Fruit fly (Drosophila melanogaster) whole organism, adult: ENCODE data around the gene CG15631.

Experiments
- CG1620 ChIP-seq: fragments of 200-800 bp; sonication (Bioruptor generic); optimal IDR thresholded peaks from 2 replicates; lab custom pipeline; 2016; ENCODE audit warnings: missing biosample characterization, missing genetic modification characterization
- CG7101 ChIP-seq: fragments of 200-800 bp; sonication (Bioruptor generic); optimal IDR thresholded peaks from 2 replicates; lab custom pipeline; 2018; ENCODE audit warnings: missing biosample characterization, mild to moderate bottlenecking, missing genetic modification characterization, moderate library complexity
- Crg-1 ChIP-seq: fragments of 200-800 bp; sonication (Bioruptor generic); optimal IDR thresholded peaks from 2 replicates; lab custom pipeline; 2016; ENCODE audit warnings: missing biosample characterization, missing genetic modification characterization
- kay ChIP-seq: fragments of 200-800 bp; sonication (Bioruptor generic); peaks from one replicate; lab custom pipeline; 2016; ENCODE audit warnings: missing biosample characterization, missing genetic modification characterization, borderline replicate concordance
- ovo ChIP-seq: fragments of 200-800 bp; sonication (Bioruptor generic); optimal IDR thresholded peaks from 2 replicates; lab custom pipeline; 2016; ENCODE audit warnings: missing biosample characterization, missing genetic modification characterization
- toe ChIP-seq: fragments of 200-800 bp; sonication (Bioruptor generic); optimal IDR thresholded peaks from 2 replicates; lab custom pipeline; 2016; ENCODE audit warnings: missing biosample characterization, missing genetic modification characterization

DNA sequence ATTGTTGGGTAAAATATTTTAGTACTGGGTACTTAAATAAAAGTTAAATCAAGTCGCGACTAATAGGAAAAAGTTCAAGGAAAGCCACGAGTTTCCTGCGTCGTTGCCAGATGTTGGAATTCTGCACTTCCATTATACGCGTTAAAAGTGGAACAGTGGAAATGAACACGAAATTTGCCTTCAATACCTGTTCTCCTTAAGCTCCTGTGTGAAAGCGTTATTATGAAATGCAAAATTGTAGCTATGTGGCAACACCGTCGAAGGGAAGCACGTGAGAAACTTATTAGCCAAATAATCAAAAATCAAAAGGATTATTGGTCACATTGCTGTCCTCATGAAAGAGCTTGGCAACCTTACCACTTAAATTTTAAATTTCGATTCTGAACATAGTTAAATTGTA is 43.7 kb downstream of the CG15631 start, which contains the start of gene CG3251:
- TF ChIP-seq toe (GFP tag; lab: Kevin White, UChicago) = no peak
- no peak for TF ChIP-seq CG7101
- TF ChIP-seq CG1620 (GFP tag; lab: Kevin White, UChicago) = no peak
- no peak for TF ChIP-seq Crg-1 (GFP tag; lab: Kevin White, UChicago)
- no peak for TF ChIP-seq kay (GFP tag; lab: Kevin White, UChicago)
- TF ChIP-seq ovo = no peak
